Fruit fly (Drosophila melanogaster) whole organism, embryonic: Measurements from ENCODE around the gene CG14043.

Experiments used
- Atf-2 ChIP-seq: fragments of 200-800 bp; sonication (Bioruptor generic); optimal IDR thresholded peaks from 2 replicates; lab custom pipeline; 2016; ENCODE audit warnings: missing biosample characterization, missing genetic modification characterization
- CG12104 ChIP-seq: fragments of 200-800 bp; sonication (Bioruptor generic); optimal IDR thresholded peaks from 3 replicates; lab custom pipeline; 2016; ENCODE audit warnings: missing biosample characterization, missing genetic modification characterization
- CG13123 ChIP-seq: fragments of 200-800 bp; sonication (Bioruptor generic); optimal IDR thresholded peaks from 2 replicates; lab custom pipeline; 2016; ENCODE audit warnings: missing biosample characterization, missing genetic modification characterization
- CG13775 ChIP-seq: fragments of 200-800 bp; sonication (Bioruptor generic); optimal IDR thresholded peaks from 3 replicates; lab custom pipeline; 2017; ENCODE audit warnings: missing biosample characterization, mild to moderate bottlenecking, missing genetic modification characterization
- CG15479 ChIP-seq: fragments of 200-800 bp; sonication (Bioruptor generic); optimal IDR thresholded peaks from 3 replicates; lab custom pipeline; 2019; ENCODE audit warnings: missing biosample characterization, mild to moderate bottlenecking, missing genetic modification characterization, moderate library complexity
- CG18476 ChIP-seq: fragments of 200-800 bp; sonication (Bioruptor generic); optimal IDR thresholded peaks from 2 replicates; lab custom pipeline; 2016; ENCODE audit warnings: missing biosample characterization, mild to moderate bottlenecking, missing genetic modification characterization
- CG18764 ChIP-seq: fragments of 200-800 bp; sonication (Bioruptor generic); optimal IDR thresholded peaks from 3 replicates; lab custom pipeline; 2016; ENCODE audit warnings: missing biosample characterization, missing genetic modification characterization
- CG2199 ChIP-seq: fragments of 200-800 bp; sonication (Bioruptor generic); IDR thresholded peaks from 3 replicates; pipeline ENCODE4 v1.3.6; 2022; ENCODE audit warnings: missing biosample characterization, missing genetic modification characterization
- CG2712 ChIP-seq: fragments of 200-800 bp; optimal IDR thresholded peaks from 3 replicates; lab custom pipeline; 2019; ENCODE audit warnings: missing biosample characterization, mild to moderate bottlenecking, missing genetic modification characterization, moderate library complexity
- CG2875 ChIP-seq: fragments of 200-800 bp; sonication (Bioruptor generic); optimal IDR thresholded peaks from 2 replicates; lab custom pipeline; 2017; ENCODE audit warnings: missing biosample characterization, mild to moderate bottlenecking, missing genetic modification characterization, missing genetic modification reagents
- CG30403 ChIP-seq: fragments of 200-800 bp; sonication (Bioruptor generic); optimal IDR thresholded peaks from 3 replicates; lab custom pipeline; 2016; ENCODE audit warnings: missing biosample characterization, missing genetic modification characterization
- CG32532 ChIP-seq: fragments of 200-800 bp; sonication (Bioruptor generic); IDR thresholded peaks from 2 replicates; pipeline ENCODE4 v1.3.6; 2022; ENCODE audit warnings: missing biosample characterization, missing genetic modification characterization
- CG33213 ChIP-seq: fragments of 200-800 bp; sonication (Bioruptor generic); optimal IDR thresholded peaks from 3 replicates; lab custom pipeline; 2016; ENCODE audit warnings: missing biosample characterization, missing genetic modification characterization
- CG3838 ChIP-seq: fragments of 200-800 bp; sonication (Bioruptor generic); optimal IDR thresholded peaks from 3 replicates; lab custom pipeline; 2016; ENCODE audit warnings: missing biosample characterization, missing genetic modification characterization
- CG4282 ChIP-seq: fragments of 200-800 bp; sonication (Bioruptor generic); optimal IDR thresholded peaks from 2 replicates; lab custom pipeline; 2016; ENCODE audit warnings: missing biosample characterization, missing genetic modification characterization
- CG6254 ChIP-seq: fragments of 200-800 bp; sonication (Bioruptor generic); optimal IDR thresholded peaks from 3 replicates; lab custom pipeline; 2017; ENCODE audit warnings: mild to moderate bottlenecking, missing biosample characterization, missing genetic modification reagents, missing genetic modification characterization
- CG6854 ChIP-seq: fragments of 200-800 bp; sonication (Bioruptor generic); optimal IDR thresholded peaks from 3 replicates; lab custom pipeline; 2017; ENCODE audit warnings: missing biosample characterization, mild to moderate bottlenecking, missing genetic modification characterization
- CG9437 ChIP-seq: fragments of 200-800 bp; sonication (Bioruptor generic); optimal IDR thresholded peaks from 2 replicates; lab custom pipeline; 2018; ENCODE audit warnings: missing biosample characterization, mild to moderate bottlenecking, missing genetic modification characterization
- CG9876 ChIP-seq: fragments of 200-800 bp; sonication (Bioruptor generic); optimal IDR thresholded peaks from 2 replicates; lab custom pipeline; 2016; ENCODE audit warnings: missing biosample characterization, missing genetic modification characterization
- Dek ChIP-seq: fragments of 200-800 bp; sonication (Bioruptor generic); optimal IDR thresholded peaks from 3 replicates; lab custom pipeline; 2019; ENCODE audit warnings: missing biosample characterization, mild to moderate bottlenecking, missing genetic modification characterization, moderate library complexity
- Gug ChIP-seq: fragments of 200-800 bp; sonication (Bioruptor generic); IDR thresholded peaks from 4 replicates; pipeline ENCODE4 v1.3.6; 2022; ENCODE audit warnings: missing biosample characterization, missing genetic modification characterization
- H15 ChIP-seq: fragments of 200-800 bp; sonication (Bioruptor generic); IDR thresholded peaks from 3 replicates; pipeline ENCODE4 v1.3.6; 2022; ENCODE audit warnings: missing biosample characterization, missing genetic modification characterization
- H2.0 ChIP-seq: fragments of 200-800 bp; sonication (Bioruptor generic); IDR thresholded peaks from 2 replicates; pipeline ENCODE4 v1.3.6; 2022; ENCODE audit warnings: missing biosample characterization, missing genetic modification characterization
- HLH3B ChIP-seq: fragments of 200-800 bp; sonication (Bioruptor generic); IDR thresholded peaks from 2 replicates; pipeline ENCODE4 v1.3.6; 2022; ENCODE audit warnings: missing biosample characterization, missing genetic modification characterization
- HLH54F ChIP-seq: fragments of 200-800 bp; sonication (Bioruptor generic); optimal IDR thresholded peaks from 3 replicates; lab custom pipeline; 2016; ENCODE audit warnings: missing biosample characterization, missing genetic modification characterization
- MESR4 ChIP-seq: fragments of 200-800 bp; sonication (Bioruptor generic); optimal IDR thresholded peaks from 2 replicates; lab custom pipeline; 2018; ENCODE audit warnings: missing biosample characterization, mild to moderate bottlenecking, missing genetic modification characterization, moderate library complexity
- Mrtf ChIP-seq: fragments of 200-800 bp; sonication (Bioruptor generic); IDR thresholded peaks from 3 replicates; pipeline ENCODE4 v1.3.6; 2022; ENCODE audit warnings: missing biosample characterization, missing genetic modification characterization
- Neu2 ChIP-seq: fragments of 200-800 bp; sonication (Bioruptor generic); optimal IDR thresholded peaks from 3 replicates; lab custom pipeline; 2016; ENCODE audit warnings: missing biosample characterization, missing genetic modification characterization, borderline replicate concordance
- Nf-YB ChIP-seq: fragments of 200-800 bp; sonication (Bioruptor generic); optimal IDR thresholded peaks from 3 replicates; lab custom pipeline; 2019; ENCODE audit warnings: missing biosample characterization, mild to moderate bottlenecking, missing genetic modification characterization, moderate library complexity
- NfI ChIP-seq: fragments of 200-800 bp; sonication (Bioruptor generic); optimal IDR thresholded peaks from 3 replicates; lab custom pipeline; 2018; ENCODE audit warnings: missing biosample characterization, mild to moderate bottlenecking, missing genetic modification characterization, moderate library complexity
- Oaz ChIP-seq: fragments of 200-800 bp; sonication (Bioruptor generic); IDR thresholded peaks from 2 replicates; pipeline ENCODE4 v1.3.6; 2022; ENCODE audit warnings: missing biosample characterization, missing genetic modification characterization
- Rx ChIP-seq: fragments of 200-800 bp; sonication (Bioruptor generic); IDR thresholded peaks from 2 replicates; pipeline ENCODE4 v1.3.6; 2022; ENCODE audit warnings: missing biosample characterization, missing genetic modification characterization
- Sox100B ChIP-seq: fragments of 200-800 bp; sonication (Bioruptor generic); optimal IDR thresholded peaks from 3 replicates; lab custom pipeline; 2018; ENCODE audit warnings: missing biosample characterization, mild to moderate bottlenecking, missing genetic modification characterization
- Sry-β ChIP-seq: fragments of 200-800 bp; sonication (Bioruptor generic); optimal IDR thresholded peaks from 2 replicates; lab custom pipeline; 2018; ENCODE audit warnings: missing biosample characterization, mild to moderate bottlenecking, missing genetic modification characterization, moderate library complexity
- Tbp ChIP-seq: fragments of >200 bp; optimal IDR thresholded peaks from 2 replicates; lab custom pipeline; 2018; ENCODE audit warnings: missing biosample characterization, missing genetic modification characterization
- cato ChIP-seq: fragments of 200-800 bp; sonication (Bioruptor generic); optimal IDR thresholded peaks from 2 replicates; lab custom pipeline; 2016; ENCODE audit warnings: missing biosample characterization, missing genetic modification characterization, borderline replicate concordance
- da ChIP-seq: fragments of 200-800 bp; sonication (Bioruptor generic); optimal IDR thresholded peaks from 2 replicates; lab custom pipeline; 2016; ENCODE audit warnings: missing biosample characterization, missing genetic modification characterization
- dimm ChIP-seq: fragments of 200-800 bp; sonication (Bioruptor generic); IDR thresholded peaks from 2 replicates; pipeline ENCODE4 v1.3.6; 2022; ENCODE audit warnings: missing biosample characterization, missing genetic modification characterization
- dpn ChIP-seq, 2 experiments: fragments of 200-800 bp; sonication (Bioruptor generic); optimal IDR thresholded peaks; 3 replicates each; lab custom pipeline; 2016; ENCODE audit warnings: missing biosample characterization in 2 of 2, missing genetic modification characterization in 2 of 2
- eve ChIP-seq, 2 experiments: fragments of >200 bp; optimal IDR thresholded peaks; 2 replicates each; lab custom pipeline; 2017; ENCODE audit warnings: missing biosample characterization in 2 of 2, missing genetic modification characterization in 2 of 2
- eyg ChIP-seq: fragments of 200-800 bp; sonication (Bioruptor generic); optimal IDR thresholded peaks from 3 replicates; lab custom pipeline; 2016; ENCODE audit warnings: missing biosample characterization, missing genetic modification characterization
- gfzf ChIP-seq: fragments of 200-800 bp; sonication (Bioruptor generic); optimal IDR thresholded peaks from 2 replicates; lab custom pipeline; 2016; ENCODE audit warnings: missing biosample characterization, mild to moderate bottlenecking, missing genetic modification characterization, moderate library complexity
- kah ChIP-seq: fragments of 200-800 bp; sonication (Bioruptor generic); optimal IDR thresholded peaks from 2 replicates; lab custom pipeline; 2018; ENCODE audit warnings: missing biosample characterization, mild to moderate bottlenecking, missing genetic modification characterization
- lab ChIP-seq: fragments of 200-800 bp; sonication (Bioruptor generic); optimal IDR thresholded peaks from 3 replicates; lab custom pipeline; 2017; ENCODE audit warnings: missing biosample characterization, missing genetic modification characterization, mild to moderate bottlenecking, moderate library complexity, missing genetic modification reagents
- scrt ChIP-seq: fragments of 200-800 bp; sonication (Bioruptor generic); optimal IDR thresholded peaks from 2 replicates; lab custom pipeline; 2018; ENCODE audit warnings: missing biosample characterization, mild to moderate bottlenecking, missing genetic modification characterization, moderate library complexity
- shn ChIP-seq: fragments of 200-800 bp; sonication (Bioruptor generic); optimal IDR thresholded peaks from 3 replicates; lab custom pipeline; 2016; ENCODE audit warnings: missing biosample characterization, missing genetic modification characterization
- slbo ChIP-seq: fragments of 200-800 bp; sonication (Bioruptor generic); IDR thresholded peaks from 2 replicates; pipeline ENCODE4 v1.3.6; 2022; ENCODE audit warnings: missing biosample characterization, missing genetic modification characterization
- slou ChIP-seq: fragments of 200-800 bp; sonication (Bioruptor generic); optimal IDR thresholded peaks from 3 replicates; lab custom pipeline; 2016; ENCODE audit warnings: missing biosample characterization, missing genetic modification characterization
- ssp ChIP-seq: fragments of 200-800 bp; sonication (Bioruptor generic); IDR thresholded peaks from 2 replicates; pipeline ENCODE4 v1.3.6; 2022; ENCODE audit warnings: missing biosample characterization, missing genetic modification characterization
- tgo ChIP-seq: fragments of 200-800 bp; sonication (Bioruptor generic); IDR thresholded peaks from 3 replicates; pipeline ENCODE4 v1.3.6; 2022; ENCODE audit warnings: missing biosample characterization, missing genetic modification characterization
- tio ChIP-seq: fragments of 200-800 bp; sonication (Bioruptor generic); optimal IDR thresholded peaks from 2 replicates; lab custom pipeline; 2017; ENCODE audit warnings: missing biosample characterization, missing genetic modification characterization, inconsistent platforms
- zf30C ChIP-seq: fragments of 200-800 bp; sonication (Bioruptor generic); optimal IDR thresholded peaks from 3 replicates; lab custom pipeline; 2018; ENCODE audit warnings: missing biosample characterization, mild to moderate bottlenecking, missing genetic modification characterization

Gene CG14043

dm6 chr2L:5010784-5011260 is 39.3 kb downstream of the CG14043 start, which contains the start of the genes CG31917, Tfb5 and SelT (continued):
- TF ChIP-seq ssp (GFP tag; lab: Robert Waterston, UW) (0 out of 2 replicates have a peak, but pooled peaks have one; percentile 23), kah (no peak), HLH3B (peak; percentile 45; the same call in 1 of the 2 replicates), Neu2 (no peak), HLH54F (peak; percentile 59), CG9437 (GFP tag; lab: Kevin White, UChicago) (no peak), dpn (GFP tag; optimal IDR thresholded peaks at IDR 0.05; lab: Kevin White, UChicago) (peak; percentile 16 to 67), CG6854 (GFP tag; lab: Kevin White, UChicago) (no peak), Nf-YB (GFP tag; lab: Kevin White, UChicago) (no peak), CG2712 (tag; lab: Kevin White, UChicago) (peak; percentile 73), H2.0 (GFP tag; lab: Robert Waterston, UW) (no peak), CG18476 (GFP tag; lab: Kevin White, UChicago) (peak; percentile 17), da (no peak), tgo (GFP tag; lab: Robert Waterston, UW) (peak; percentile 43; the same call in 1 of the 3 replicates), CG33213 (GFP tag; lab: Kevin White, UChicago) (peak; percentile 65), cato (GFP tag; lab: Kevin White, UChicago) (peak; percentile 8), lab (GFP tag; lab: Kevin White, UChicago) (no peak), eyg (GFP tag; lab: Kevin White, UChicago) (no peak), CG32532 (GFP tag; lab: Robert Waterston, UW) (peak; percentile 50; the same call in 1 of the 2 replicates), CG4282 (GFP tag; lab: Kevin White, UChicago) (no peak), MESR4 (GFP tag; lab: Kevin White, UChicago) (peak; percentile 65), CG12104 (peak; percentile 40), Atf-2 (peak; percentile 30), scrt (GFP tag; lab: Kevin White, UChicago) (no peak), Sry-β (GFP tag; lab: Kevin White, UChicago) (peak; percentile 96), CG9876 (GFP tag; lab: Kevin White, UChicago) (peak; percentile 21), H15 (GFP tag; lab: Robert Waterston, UW) (no peak), CG13123 (GFP tag; lab: Kevin White, UChicago) (no peak), Rx (GFP tag; lab: Robert Waterston, UW) (no peak), CG2875 (GFP tag; lab: Kevin White, UChicago) (no peak), Oaz (GFP tag; lab: Robert Waterston, UW) (no peak), Tbp (GFP tag; lab: Kevin White, UChicago) (no peak), CG30403 (GFP tag; lab: Kevin White, UChicago) (peak; percentile 77), Dek (tag; lab: Kevin White, UChicago) (peak; percentile 45), dimm (no peak), Sox100B (GFP tag; lab: Kevin White, UChicago) (no peak), shn (GFP tag; lab: Kevin White, UChicago) (peak; percentile 49), CG2199 (GFP tag; lab: Robert Waterston, UW) (no peak), NfI (peak; percentile 59), CG15479 (no peak), zf30C (GFP tag; lab: Kevin White, UChicago) (no peak), CG13775 (GFP tag; lab: Kevin White, UChicago) (peak; percentile 70), slbo (peak; percentile 71), tio (GFP tag; lab: Kevin White, UChicago) (no peak), CG3838 (peak; percentile 38), CG18764 (GFP tag; lab: Kevin White, UChicago) (no peak), Mrtf (no peak), Gug (GFP tag; lab: Robert Waterston, UW) (no peak), eve (GFP tag; optimal IDR thresholded peaks at IDR 0.05; lab: Kevin White, UChicago) (no peak), slou (peak; percentile 39), CG6254 (GFP tag; lab: Kevin White, UChicago) (no peak), gfzf (no peak)
